Fruit fly (Drosophila melanogaster): ENCODE measurements around the gene tx.

- TF ChIP-seq CG8478 (optimal IDR thresholded peaks at IDR 0.05) (no peak), CTCF (optimal IDR thresholded peaks at IDR 0.05) (no peak)
Measured at dm6 chr3R:26462173-26462959, 21.8 kb downstream of the tx start.
